Fruit fly (Drosophila melanogaster) whole organism, embryonic: ENCODE results near the gene CG6330.

Experiments
- Atf3 ChIP-seq: fragments of 200-800 bp; sonication (Bioruptor generic); optimal IDR thresholded peaks from 3 replicates; lab custom pipeline; 2016; ENCODE audit warnings: missing biosample characterization, missing genetic modification characterization
- Atf6 ChIP-seq: fragments of 200-800 bp; sonication (Bioruptor generic); IDR thresholded peaks from 2 replicates; pipeline ENCODE4 v1.3.6; 2022; ENCODE audit warnings: missing biosample characterization, missing genetic modification characterization
- CG10462 ChIP-seq: fragments of 200-800 bp; sonication (Bioruptor generic); optimal IDR thresholded peaks from 2 replicates; lab custom pipeline; 2016; ENCODE audit warnings: missing biosample characterization, missing genetic modification characterization
- CG10565 ChIP-seq: fragments of 200-800 bp; sonication (Bioruptor generic); optimal IDR thresholded peaks from 3 replicates; lab custom pipeline; 2016; ENCODE audit warnings: missing biosample characterization, mild to moderate bottlenecking, missing genetic modification characterization
- CG11085 ChIP-seq: fragments of 200-800 bp; sonication (Bioruptor generic); IDR thresholded peaks from 2 replicates; pipeline ENCODE4 v1.3.6; 2022; ENCODE audit warnings: missing biosample characterization, missing genetic modification characterization
- CG11695 ChIP-seq: fragments of 200-800 bp; sonication (Bioruptor generic); IDR thresholded peaks from 3 replicates; pipeline ENCODE4 v1.3.6; 2022; ENCODE audit warnings: missing biosample characterization, missing genetic modification characterization
- CG12942 ChIP-seq: fragments of 200-800 bp; sonication (Bioruptor generic); optimal IDR thresholded peaks from 3 replicates; lab custom pipeline; 2016; ENCODE audit warnings: missing biosample characterization, missing genetic modification characterization
- CG15073 ChIP-seq: fragments of 200-800 bp; sonication (Bioruptor generic); optimal IDR thresholded peaks from 2 replicates; lab custom pipeline; 2016; ENCODE audit warnings: missing biosample characterization, missing genetic modification characterization
- CG1603 ChIP-seq: fragments of 200-800 bp; sonication (Bioruptor generic); optimal IDR thresholded peaks from 2 replicates; lab custom pipeline; 2019; ENCODE audit warnings: missing biosample characterization, mild to moderate bottlenecking, missing genetic modification characterization, moderate library complexity
- CG16863 ChIP-seq: fragments of 200-800 bp; sonication (Bioruptor generic); optimal IDR thresholded peaks from 3 replicates; lab custom pipeline; 2016; ENCODE audit warnings: missing biosample characterization, missing genetic modification characterization
- CG17385 ChIP-seq: fragments of 200-800 bp; sonication (Bioruptor generic); optimal IDR thresholded peaks from 3 replicates; lab custom pipeline; 2018; ENCODE audit warnings: missing biosample characterization, mild to moderate bottlenecking, missing genetic modification characterization
- CG17912 ChIP-seq: fragments of 200-800 bp; sonication (Bioruptor generic); optimal IDR thresholded peaks from 2 replicates; lab custom pipeline; 2018; ENCODE audit warnings: missing biosample characterization, mild to moderate bottlenecking, missing genetic modification characterization
- CG2116 ChIP-seq: fragments of 200-800 bp; sonication (Bioruptor generic); optimal IDR thresholded peaks from 3 replicates; lab custom pipeline; 2018; ENCODE audit warnings: missing biosample characterization, mild to moderate bottlenecking, missing genetic modification characterization
- CG4404 ChIP-seq: fragments of 200-800 bp; sonication (Bioruptor generic); IDR thresholded peaks from 2 replicates; pipeline ENCODE4 v1.3.6; 2022; ENCODE audit warnings: missing biosample characterization, missing genetic modification characterization
- CG4424 ChIP-seq: fragments of 200-800 bp; sonication (Bioruptor generic); optimal IDR thresholded peaks from 3 replicates; lab custom pipeline; 2016; ENCODE audit warnings: missing biosample characterization, missing genetic modification characterization
- CG6689 ChIP-seq: fragments of 200-800 bp; sonication (Bioruptor generic); IDR thresholded peaks from 2 replicates; pipeline ENCODE4 v1.3.6; 2022; ENCODE audit warnings: missing biosample characterization, missing genetic modification characterization
- CG6854 ChIP-seq: fragments of 200-800 bp; sonication (Bioruptor generic); optimal IDR thresholded peaks from 3 replicates; lab custom pipeline; 2017; ENCODE audit warnings: missing biosample characterization, mild to moderate bottlenecking, missing genetic modification characterization
- CG7271 ChIP-seq: fragments of 200-800 bp; sonication (Bioruptor generic); optimal IDR thresholded peaks from 2 replicates; lab custom pipeline; 2018; ENCODE audit warnings: missing biosample characterization, mild to moderate bottlenecking, missing genetic modification characterization, moderate library complexity
- CG7839 ChIP-seq: fragments of 200-800 bp; sonication (Bioruptor generic); optimal IDR thresholded peaks from 3 replicates; lab custom pipeline; 2018; ENCODE audit warnings: missing biosample characterization, mild to moderate bottlenecking, missing genetic modification characterization, moderate library complexity
- CG7987 ChIP-seq: fragments of 200-800 bp; sonication (Bioruptor generic); optimal IDR thresholded peaks from 2 replicates; lab custom pipeline; 2018; ENCODE audit warnings: missing biosample characterization, mild to moderate bottlenecking, missing genetic modification characterization, moderate library complexity
- CG9215 ChIP-seq: fragments of 200-800 bp; sonication (Bioruptor generic); IDR thresholded peaks from 2 replicates; pipeline ENCODE4 v1.3.6; 2022; ENCODE audit warnings: missing biosample characterization, missing genetic modification characterization
- CG9797 ChIP-seq: fragments of 200-800 bp; sonication (Bioruptor generic); optimal IDR thresholded peaks from 3 replicates; lab custom pipeline; 2018; ENCODE audit warnings: missing biosample characterization, mild to moderate bottlenecking, missing genetic modification characterization
- CHES-1-like ChIP-seq: fragments of 200-800 bp; sonication (Bioruptor generic); optimal IDR thresholded peaks from 2 replicates; lab custom pipeline; 2016; ENCODE audit warnings: missing biosample characterization, missing genetic modification characterization
- CTCF ChIP-seq: fragments of 200-800 bp; sonication (Bioruptor generic); optimal IDR thresholded peaks from 2 replicates; lab custom pipeline; 2017; ENCODE audit warnings: missing biosample characterization, mild to moderate bottlenecking, missing genetic modification characterization, moderate library complexity
- Dad ChIP-seq: fragments of 200-800 bp; sonication (Bioruptor generic); optimal IDR thresholded peaks from 3 replicates; lab custom pipeline; 2016; ENCODE audit warnings: missing biosample characterization, missing genetic modification characterization
- Doc3 ChIP-seq: fragments of 200-800 bp; sonication (Bioruptor generic); IDR thresholded peaks from 3 replicates; pipeline ENCODE4 v1.3.6; 2022; ENCODE audit warnings: missing biosample characterization, missing genetic modification characterization; ENCODE audit not compliant: partially characterized antibody
- HmgZ ChIP-seq: fragments of 200-800 bp; sonication (Bioruptor generic); optimal IDR thresholded peaks from 2 replicates; lab custom pipeline; 2018; ENCODE audit warnings: missing biosample characterization, mild to moderate bottlenecking, missing genetic modification characterization
- Hmx ChIP-seq: fragments of 200-800 bp; sonication (Bioruptor generic); optimal IDR thresholded peaks from 2 replicates; lab custom pipeline; 2016; ENCODE audit warnings: missing biosample characterization, missing genetic modification characterization
- Hr51 ChIP-seq, 2 experiments: fragments of 200-800 bp; sonication (Bioruptor generic); optimal IDR thresholded peaks; 2 replicates in 1 of 2; 3 replicates in 1 of 2; lab custom pipeline; 2016 to 2018; ENCODE audit warnings: missing biosample characterization in 2 of 2, missing genetic modification characterization in 2 of 2, mild to moderate bottlenecking in 1 of 2, moderate library complexity in 1 of 2
- MESR4 ChIP-seq: fragments of 200-800 bp; sonication (Bioruptor generic); optimal IDR thresholded peaks from 2 replicates; lab custom pipeline; 2018; ENCODE audit warnings: missing biosample characterization, mild to moderate bottlenecking, missing genetic modification characterization, moderate library complexity
- Nf-YA ChIP-seq: fragments of 200-800 bp; sonication (Bioruptor generic); IDR thresholded peaks from 2 replicates; pipeline ENCODE4 v1.3.6; 2022; ENCODE audit warnings: missing biosample characterization, missing genetic modification characterization
- Rfx ChIP-seq: fragments of 200-800 bp; sonication (Bioruptor generic); IDR thresholded peaks from 2 replicates; pipeline ENCODE4 v1.3.6; 2022; ENCODE audit warnings: missing biosample characterization, missing genetic modification characterization
- Scr ChIP-seq: fragments of 200-800 bp; sonication (Bioruptor generic); IDR thresholded peaks from 2 replicates; pipeline ENCODE4 v1.3.6; 2022; ENCODE audit warnings: missing biosample characterization, missing genetic modification characterization; ENCODE audit not compliant: partially characterized antibody
- Spps ChIP-seq: fragments of 200-800 bp; sonication (Bioruptor generic); optimal IDR thresholded peaks from 2 replicates; lab custom pipeline; 2018; ENCODE audit warnings: missing biosample characterization, mild to moderate bottlenecking, missing genetic modification characterization
- Xbp1 ChIP-seq: fragments of 200-800 bp; sonication (Bioruptor generic); optimal IDR thresholded peaks from 3 replicates; lab custom pipeline; 2016; ENCODE audit warnings: missing biosample characterization, mild to moderate bottlenecking, missing genetic modification characterization
- ase ChIP-seq: fragments of 200-800 bp; sonication (Bioruptor generic); IDR thresholded peaks from 3 replicates; pipeline ENCODE4 v1.3.6; 2022; ENCODE audit warnings: missing biosample characterization, missing genetic modification characterization
- az2 ChIP-seq: fragments of 200-800 bp; sonication (Bioruptor generic); optimal IDR thresholded peaks from 3 replicates; lab custom pipeline; 2016; ENCODE audit warnings: missing biosample characterization, missing genetic modification characterization
- bsh ChIP-seq, 2 experiments: fragments of 200-800 bp; sonication (Bioruptor generic); optimal IDR thresholded peaks; 2 replicates each; lab custom pipeline; 2017 to 2018; ENCODE audit warnings: mild to moderate bottlenecking in 2 of 2, missing biosample characterization in 2 of 2, missing genetic modification characterization in 2 of 2, moderate library complexity in 1 of 2
- chif ChIP-seq, 2 experiments: fragments of 200-800 bp; sonication (Bioruptor generic); optimal IDR thresholded peaks; 3 replicates each; lab custom pipeline; 2016; ENCODE audit warnings: missing biosample characterization in 2 of 2, missing genetic modification characterization in 2 of 2
- croc ChIP-seq: fragments of 200-800 bp; sonication (Bioruptor generic); conservative IDR thresholded peaks from 3 replicates; pipeline ENCODE4 v1.3.6; 2022; ENCODE audit warnings: missing biosample characterization, missing genetic modification characterization
- fd3F ChIP-seq: fragments of 200-800 bp; sonication (Bioruptor generic); optimal IDR thresholded peaks from 2 replicates; lab custom pipeline; 2018; ENCODE audit warnings: missing biosample characterization, mild to moderate bottlenecking, missing genetic modification characterization, moderate library complexity
- jigr1 ChIP-seq: fragments of 200-800 bp; sonication (Bioruptor generic); IDR thresholded peaks from 3 replicates; pipeline ENCODE4 v1.3.6; 2022; ENCODE audit warnings: missing biosample characterization, missing genetic modification characterization
- rib ChIP-seq: fragments of 200-800 bp; sonication (Bioruptor generic); IDR thresholded peaks from 2 replicates; pipeline ENCODE4 v1.3.6; 2022; ENCODE audit warnings: missing biosample characterization, missing genetic modification characterization
- schlank ChIP-seq: fragments of 200-800 bp; sonication (Bioruptor generic); optimal IDR thresholded peaks from 2 replicates; lab custom pipeline; 2018; ENCODE audit warnings: missing biosample characterization, mild to moderate bottlenecking, missing genetic modification characterization
- sens ChIP-seq: fragments of 200-800 bp; sonication (Bioruptor generic); peaks from one replicate; lab custom pipeline; 2016; ENCODE audit warnings: missing biosample characterization, missing genetic modification characterization
- sisA ChIP-seq: fragments of 200-800 bp; sonication (Bioruptor generic); IDR thresholded peaks from 2 replicates; pipeline ENCODE4 v1.3.6; 2022; ENCODE audit warnings: missing biosample characterization, missing genetic modification characterization
- slou ChIP-seq: fragments of 200-800 bp; sonication (Bioruptor generic); optimal IDR thresholded peaks from 3 replicates; lab custom pipeline; 2016; ENCODE audit warnings: missing biosample characterization, missing genetic modification characterization
- sqz ChIP-seq: fragments of 200-800 bp; sonication (Bioruptor generic); optimal IDR thresholded peaks from 3 replicates; lab custom pipeline; 2018; ENCODE audit warnings: missing biosample characterization, mild to moderate bottlenecking, missing genetic modification characterization
- tgo ChIP-seq: fragments of 200-800 bp; sonication (Bioruptor generic); IDR thresholded peaks from 3 replicates; pipeline ENCODE4 v1.3.6; 2022; ENCODE audit warnings: missing biosample characterization, missing genetic modification characterization
- usp ChIP-seq: fragments of >200 bp; optimal IDR thresholded peaks from 2 replicates; lab custom pipeline; 2017; ENCODE audit warnings: missing biosample characterization, missing genetic modification characterization
- zen ChIP-seq: fragments of 200-800 bp; sonication (Bioruptor generic); optimal IDR thresholded peaks from 3 replicates; lab custom pipeline; 2018; ENCODE audit warnings: missing biosample characterization, mild to moderate bottlenecking, missing genetic modification characterization, moderate library complexity

The CG6330 gene

DNA sequence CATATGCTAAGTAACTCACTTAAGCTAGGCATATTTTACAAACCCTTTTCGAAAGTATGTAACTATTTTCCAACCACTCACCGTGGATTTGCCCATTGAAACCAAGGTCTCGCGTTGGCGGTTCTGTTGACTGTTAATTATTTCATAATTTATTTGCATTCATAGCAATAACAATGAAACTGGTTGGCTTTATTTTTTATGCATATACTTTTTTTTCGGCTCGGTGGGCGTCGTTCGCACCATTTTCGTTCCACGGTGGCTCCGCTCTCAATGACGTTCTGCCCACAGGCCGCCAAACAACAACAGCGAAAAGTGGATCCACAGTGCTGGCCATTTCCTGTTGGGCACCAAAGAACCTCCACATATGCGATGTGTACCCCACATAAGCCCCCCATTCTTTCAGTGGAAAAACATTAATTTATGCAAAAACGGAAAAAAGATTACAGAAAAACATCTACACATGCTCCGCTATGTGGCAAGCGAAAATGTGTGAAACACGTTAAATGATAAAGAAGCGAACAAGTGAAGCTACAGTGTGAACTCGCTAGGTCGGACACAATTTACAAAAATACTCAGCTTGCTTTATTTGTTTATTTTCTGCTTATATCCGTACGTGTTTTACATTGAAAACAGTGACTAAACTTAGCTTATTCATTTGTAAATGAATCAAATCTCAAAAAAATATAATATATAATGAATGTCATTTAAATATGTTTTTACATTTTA, 9.5 kb upstream of the CG6330 start (continued):
- TF ChIP-seq fd3F (GFP tag; lab: Kevin White, UChicago): no peak
- peak; percentile 2 for TF ChIP-seq CG1603 (tag; lab: Kevin White, UChicago)
- TF ChIP-seq CG6689 (GFP tag; lab: Robert Waterston, UW): no peak
- no peak for TF ChIP-seq CTCF (GFP tag; lab: Kevin White, UChicago)
- no peak for TF ChIP-seq jigr1 (GFP tag; lab: Robert Waterston, UW)
- peak; percentile 16 for TF ChIP-seq CG17385 (GFP tag; lab: Kevin White, UChicago)
- no peak for TF ChIP-seq HmgZ (tag; lab: Kevin White, UChicago)
- TF ChIP-seq Hr51 (GFP tag; optimal IDR thresholded peaks at IDR 0.05; lab: Kevin White, UChicago): peak in 1 of 2 experiments; percentile 51
- no peak for TF ChIP-seq sqz (GFP tag; lab: Kevin White, UChicago)
- TF ChIP-seq croc (GFP tag; lab: Robert Waterston, UW): no peak
- TF ChIP-seq CG12942: no peak
- no peak for TF ChIP-seq CG7987 (GFP tag; lab: Kevin White, UChicago)
- TF ChIP-seq CG6854: no peak
- TF ChIP-seq CG7839 (tag; lab: Kevin White, UChicago): peak; percentile 43
- no peak for TF ChIP-seq CG10462
- no peak for TF ChIP-seq CG2116 (GFP tag; lab: Kevin White, UChicago)
- no peak; the same call in 2 of the 3 replicates for TF ChIP-seq CG11695 (GFP tag; lab: Robert Waterston, UW)
- peak; percentile 48; the same call in 1 of the 2 replicates for TF ChIP-seq Atf6 (GFP tag; lab: Robert Waterston, UW)
- peak; percentile 24; the same call in 1 of the 2 replicates for TF ChIP-seq sisA (GFP tag; lab: Robert Waterston, UW)
- no peak; the same call in 1 of the 2 replicates for TF ChIP-seq CG4404 (GFP tag; lab: Robert Waterston, UW)
- no peak for TF ChIP-seq rib (GFP tag; lab: Robert Waterston, UW)
- TF ChIP-seq CG15073 (GFP tag; lab: Kevin White, UChicago): no peak
- no peak for TF ChIP-seq Hmx
- no peak for TF ChIP-seq CG11085 (GFP tag; lab: Robert Waterston, UW)
- peak; percentile 6; the same call in 1 of the 2 replicates for TF ChIP-seq Nf-YA (GFP tag; lab: Robert Waterston, UW)
- no peak for TF ChIP-seq slou (GFP tag; lab: Kevin White, UChicago)
- TF ChIP-seq bsh (GFP tag; optimal IDR thresholded peaks at IDR 0.05; lab: Kevin White, UChicago): no peak
- TF ChIP-seq CG9215 (GFP tag; lab: Robert Waterston, UW): no peak
- no peak for TF ChIP-seq ase (GFP tag; lab: Robert Waterston, UW)
- peak; percentile 18 for TF ChIP-seq Xbp1 (GFP tag; lab: Kevin White, UChicago)
- no peak for TF ChIP-seq Doc3 (GFP tag; lab: Robert Waterston, UW)
- TF ChIP-seq sens (GFP tag; lab: Kevin White, UChicago): peak; percentile 79
- no peak for TF ChIP-seq CG7271
- TF ChIP-seq CG4424: no peak

DNA sequence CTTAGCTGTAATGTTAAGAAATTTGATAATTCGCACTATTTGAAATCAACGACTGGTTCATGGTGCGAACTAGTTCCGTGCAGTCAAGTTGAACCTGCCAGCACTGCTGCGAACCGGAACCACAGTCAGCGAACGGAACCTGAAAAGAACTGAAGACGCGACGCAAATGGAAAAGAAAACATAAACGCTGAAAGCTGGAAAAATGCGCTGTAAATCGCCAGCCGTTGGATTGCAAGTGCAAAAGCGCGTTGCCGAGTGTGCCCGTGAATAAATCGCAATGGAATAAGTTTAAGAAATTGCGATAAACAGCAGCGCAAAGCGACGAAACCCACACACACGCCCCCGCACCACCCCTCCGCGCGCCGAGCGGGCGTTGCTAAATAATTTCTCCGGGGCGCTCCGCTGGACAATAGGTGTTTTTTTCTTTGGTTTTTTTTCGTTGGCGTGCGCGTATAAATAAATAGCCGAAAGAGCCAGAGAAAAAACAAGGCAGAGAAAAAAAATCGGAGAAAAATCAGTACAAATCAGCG, 8.6 kb upstream of the CG6330 start, which contains the start of gene CG5521:
Gene CG5521, plus strand, starts transcription at position 137 of the 530 bp plus-strand sequence.
- TF ChIP-seq tgo (no peak), CG10565 (GFP tag; lab: Kevin White, UChicago) (no peak), CG16863 (GFP tag; lab: Kevin White, UChicago) (no peak), zen (no peak), usp (no peak), CG9797 (no peak), Rfx (GFP tag; lab: Robert Waterston, UW) (peak; percentile 37; the same call in 1 of the 2 replicates), az2 (GFP tag; lab: Kevin White, UChicago) (no peak), Spps (tag; lab: Kevin White, UChicago) (no peak), CG17912 (GFP tag; lab: Kevin White, UChicago) (no peak), schlank (tag; lab: Kevin White, UChicago) (no peak), Dad (GFP tag; lab: Kevin White, UChicago) (no peak), chif (GFP tag; optimal IDR thresholded peaks at IDR 0.05; lab: Kevin White, UChicago) (no peak), CHES-1-like (GFP tag; lab: Kevin White, UChicago) (peak; percentile 11), bsh (GFP tag; optimal IDR thresholded peaks at IDR 0.05; lab: Kevin White, UChicago) (no peak), MESR4 (GFP tag; lab: Kevin White, UChicago) (peak; percentile 90), Scr (GFP tag; lab: Robert Waterston, UW) (peak; percentile 45), Atf3 (GFP tag; lab: Kevin White, UChicago) (no peak)
